Worm (Caenorhabditis elegans) whole organism, L1 larva: ENCODE results near the gene F46E10.18.
A peak's percentile ranks its signal among the peaks of the same experiment; 100 is the strongest.

ENCODE experiments used
- F16B12.6 ChIP-seq: fragments of 150-350 bp; optimal IDR thresholded peaks from 2 replicates; lab custom pipeline; 2014; ENCODE audit warnings: missing biosample characterization, missing genetic modification characterization
- aha-1 ChIP-seq: fragments of 150-350 bp; optimal IDR thresholded peaks from 2 replicates; lab custom pipeline; 2014; ENCODE audit warnings: missing biosample characterization, missing genetic modification characterization
- alr-1 ChIP-seq: fragments of 200-800 bp; sonication (Bioruptor generic); optimal IDR thresholded peaks from 2 replicates; lab custom pipeline; 2018; ENCODE audit warnings: borderline replicate concordance, mild to moderate bottlenecking, missing genetic modification characterization, missing compliant biosample characterization
- aly-2 ChIP-seq: fragments of 150-350 bp; optimal IDR thresholded peaks from 2 replicates; lab custom pipeline; 2014; ENCODE audit warnings: missing biosample characterization, missing genetic modification characterization
- ama-1 ChIP-seq: fragments of 150-350 bp; optimal IDR thresholded peaks from 2 replicates; lab custom pipeline; 2014
- blmp-1 ChIP-seq: fragments of 150-350 bp; optimal IDR thresholded peaks from 2 replicates; lab custom pipeline; 2014; ENCODE audit warnings: missing biosample characterization, missing genetic modification characterization
- ceh-8 ChIP-seq: fragments of 200-800 bp; sonication (Bioruptor generic); optimal IDR thresholded peaks from 2 replicates; lab custom pipeline; 2018; ENCODE audit warnings: mild to moderate bottlenecking, missing genetic modification characterization, moderate library complexity, missing compliant biosample characterization
- ceh-82 ChIP-seq, 3 experiments: fragments of 150-350 bp in 1 of 3; sonication (generic microtip) in 2 of 3; optimal IDR thresholded peaks; 2 replicates each; lab custom pipeline; 2014 to 2017; ENCODE audit warnings: missing biosample characterization in 3 of 3, missing genetic modification characterization in 3 of 3
- ceh-90 ChIP-seq: sonication (generic microtip); optimal IDR thresholded peaks from 2 replicates; lab custom pipeline; 2016; ENCODE audit warnings: missing genetic modification characterization, missing compliant biosample characterization
- ces-1 ChIP-seq: fragments of 150-350 bp; optimal IDR thresholded peaks from 2 replicates; lab custom pipeline; 2014; ENCODE audit warnings: missing biosample characterization, missing genetic modification reagents, missing genetic modification characterization
- dpl-1 ChIP-seq, 3 experiments: fragments of 150-350 bp in 2 of 3; sonication (generic microtip) in 1 of 3; optimal IDR thresholded peaks; 2 replicates each; lab custom pipeline; 2014 to 2017; ENCODE audit warnings: missing biosample characterization in 3 of 3, missing genetic modification characterization in 3 of 3, missing genetic modification reagents in 3 of 3
- efl-1 ChIP-seq, 4 experiments: fragments of 150-350 bp; optimal IDR thresholded peaks in 3 of 4; peaks in 1 of 4; 1 replicate in 1 of 4; 2 replicates in 3 of 4; lab custom pipeline; 2014; ENCODE audit warnings: missing biosample characterization in 2 of 4, missing genetic modification characterization in 2 of 4, missing genetic modification reagents in 2 of 4
- egl-13 ChIP-seq: sonication (generic microtip); optimal IDR thresholded peaks from 2 replicates; lab custom pipeline; 2016; ENCODE audit warnings: missing genotype, missing genetic modification reagents, missing genetic modification characterization, missing compliant biosample characterization
- elt-3 ChIP-seq, 6 experiments: fragments of 150-350 bp in 1 of 6; sonication (generic microtip); optimal IDR thresholded peaks; 2 replicates each; lab custom pipeline; 2017 to 2018; ENCODE audit warnings: missing biosample characterization in 6 of 6, missing genetic modification characterization in 6 of 6, inconsistent platforms in 1 of 6
- grh-1 ChIP-seq: fragments of 200-800 bp; sonication (Bioruptor generic); IDR thresholded peaks from 2 replicates; pipeline ENCODE4 v1.3.6; 2022; ENCODE audit warnings: missing genetic modification reagents, missing genetic modification characterization, missing compliant biosample characterization
- hlh-17 ChIP-seq: fragments of 200-800 bp; sonication (Bioruptor generic); optimal IDR thresholded peaks from 2 replicates; lab custom pipeline; 2018; ENCODE audit warnings: missing genetic modification characterization, mild to moderate bottlenecking, missing compliant biosample characterization, moderate library complexity, borderline replicate concordance
- hlh-4 ChIP-seq: sonication (generic microtip); optimal IDR thresholded peaks from 2 replicates; lab custom pipeline; 2016; ENCODE audit warnings: mild to moderate bottlenecking, missing genetic modification characterization, missing compliant biosample characterization
- jun-1 ChIP-seq: fragments of 150-350 bp; optimal IDR thresholded peaks from 2 replicates; lab custom pipeline; 2014; ENCODE audit warnings: missing biosample characterization, missing genetic modification reagents, missing genetic modification characterization
- lin-13 ChIP-seq: fragments of 150-350 bp; optimal IDR thresholded peaks from 2 replicates; lab custom pipeline; 2014; ENCODE audit warnings: missing biosample characterization, missing genetic modification reagents, missing genetic modification characterization
- lin-14 ChIP-seq: fragments of 200-800 bp; sonication (Bioruptor generic); optimal IDR thresholded peaks from 2 replicates; lab custom pipeline; 2018; ENCODE audit warnings: mild to moderate bottlenecking, missing genetic modification characterization, moderate library complexity, missing compliant biosample characterization
- lin-35 ChIP-seq, 2 experiments: fragments of 150-350 bp; optimal IDR thresholded peaks; 2 replicates each; lab custom pipeline; 2014; ENCODE audit warnings: missing biosample characterization in 2 of 2, missing genetic modification characterization in 2 of 2, missing genetic modification reagents in 2 of 2
- lir-3 ChIP-seq: sonication (generic microtip); optimal IDR thresholded peaks from 2 replicates; lab custom pipeline; 2016; ENCODE audit warnings: mild to moderate bottlenecking, missing genetic modification characterization, moderate library complexity, missing compliant biosample characterization; ENCODE audit not compliant: poor library complexity
- lsy-2 ChIP-seq, 2 experiments: fragments of 150-350 bp; optimal IDR thresholded peaks; 2 replicates each; lab custom pipeline; 2014; ENCODE audit warnings: missing biosample characterization in 2 of 2, missing genetic modification characterization in 2 of 2
- mab-9 ChIP-seq: fragments of 200-800 bp; sonication (Bioruptor generic); IDR thresholded peaks from 2 replicates; pipeline ENCODE4 v1.3.6; 2022; ENCODE audit warnings: missing genetic modification reagents, missing genetic modification characterization, missing compliant biosample characterization
- mdl-1 ChIP-seq, 2 experiments: fragments of 150-350 bp; optimal IDR thresholded peaks; 2 replicates each; lab custom pipeline; 2014 to 2017; ENCODE audit warnings: missing biosample characterization in 2 of 2, missing genetic modification characterization in 2 of 2, inconsistent platforms in 1 of 2
- mef-2 ChIP-seq: fragments of 150-350 bp; optimal IDR thresholded peaks from 2 replicates; lab custom pipeline; 2014; ENCODE audit warnings: missing biosample characterization, missing genetic modification characterization
- mep-1 ChIP-seq: fragments of 150-350 bp; optimal IDR thresholded peaks from 2 replicates; lab custom pipeline; 2014; ENCODE audit warnings: missing biosample characterization, missing genetic modification characterization
- nhr-11 ChIP-seq: fragments of 150-350 bp; optimal IDR thresholded peaks from 2 replicates; lab custom pipeline; 2014; ENCODE audit warnings: missing biosample characterization, missing genetic modification characterization
- nhr-28 ChIP-seq: fragments of 150-350 bp; optimal IDR thresholded peaks from 2 replicates; lab custom pipeline; 2014; ENCODE audit warnings: missing biosample characterization, missing genetic modification characterization
- nhr-77 ChIP-seq: fragments of 150-350 bp; optimal IDR thresholded peaks from 2 replicates; lab custom pipeline; 2014; ENCODE audit warnings: missing biosample characterization, missing genetic modification characterization
- nhr-85 ChIP-seq: sonication (generic microtip); peaks from one replicate; lab custom pipeline; 2016; ENCODE audit warnings: missing genetic modification characterization, inconsistent platforms, missing compliant biosample characterization
- nhr-90 ChIP-seq: sonication (generic microtip); optimal IDR thresholded peaks from 2 replicates; lab custom pipeline; 2016; ENCODE audit warnings: mild to moderate bottlenecking, missing genetic modification characterization, missing compliant biosample characterization; ENCODE audit not compliant: poor library complexity
- pag-3 ChIP-seq: sonication (generic microtip); optimal IDR thresholded peaks from 2 replicates; lab custom pipeline; 2017; ENCODE audit warnings: missing genetic modification characterization, mild to moderate bottlenecking, missing compliant biosample characterization, antibody characterized with exemption, borderline replicate concordance; ENCODE audit not compliant: insufficient read depth
- pqm-1 ChIP-seq: sonication (generic microtip); optimal IDR thresholded peaks from 3 replicates; lab custom pipeline; 2017; ENCODE audit warnings: missing biosample characterization, missing genetic modification characterization
- snpc-4 ChIP-seq: fragments of 150-350 bp; optimal IDR thresholded peaks from 2 replicates; lab custom pipeline; 2014; ENCODE audit warnings: missing biosample characterization, missing genetic modification characterization
- sup-37 ChIP-seq: fragments of 200-800 bp; sonication (Bioruptor generic); optimal IDR thresholded peaks from 2 replicates; lab custom pipeline; 2018; ENCODE audit warnings: mild to moderate bottlenecking, missing genetic modification characterization, missing compliant biosample characterization
- unc-130 ChIP-seq: fragments of 150-350 bp; optimal IDR thresholded peaks from 2 replicates; lab custom pipeline; 2017; ENCODE audit warnings: missing biosample characterization, missing genetic modification characterization, inconsistent platforms
- unc-30 ChIP-seq: sonication (generic microtip); optimal IDR thresholded peaks from 2 replicates; lab custom pipeline; 2017; ENCODE audit warnings: missing biosample characterization, missing genetic modification characterization
- unc-86 ChIP-seq: sonication (generic microtip); optimal IDR thresholded peaks from 2 replicates; lab custom pipeline; 2016; ENCODE audit warnings: missing genetic modification characterization, missing compliant biosample characterization
- vab-15 ChIP-seq: sonication (generic microtip); optimal IDR thresholded peaks from 2 replicates; lab custom pipeline; 2017; ENCODE audit warnings: missing genotype, mild to moderate bottlenecking, missing genetic modification characterization, missing compliant biosample characterization
- xbp-1 ChIP-seq: sonication (generic microtip); optimal IDR thresholded peaks from 2 replicates; lab custom pipeline; 2016; ENCODE audit warnings: missing genetic modification characterization, missing compliant biosample characterization
- ztf-4 ChIP-seq: fragments of 150-350 bp; optimal IDR thresholded peaks from 2 replicates; lab custom pipeline; 2014; ENCODE audit warnings: missing biosample characterization, missing genetic modification characterization

F46E10.18 gene

ce11 chrV:6517305-6518224 lies 3.3 kb upstream of the F46E10.18 start (continued):
- TF ChIP-seq nhr-77 (tag; lab: Kevin White, UChicago) (no peak), nhr-28 (tag; lab: Kevin White, UChicago) (no peak), unc-86 (tag; lab: Kevin White, UChicago) (no peak), ceh-82 (tag; optimal IDR thresholded peaks at IDR 0.05; lab: Kevin White, UChicago) (no peak), aha-1 (peak; percentile 49), pqm-1 (no peak), lin-14 (GFP tag; lab: Kevin White, UChicago) (peak; percentile 84), nhr-90 (tag; lab: Kevin White, UChicago) (peak; percentile 40), lin-35 (GFP tag; optimal IDR thresholded peaks at IDR 0.05; lab: Kevin White, UChicago) (peak; percentile 22 to 29), alr-1 (no peak), snpc-4 (tag; lab: Kevin White, UChicago) (no peak), mab-9 (GFP tag; lab: Robert Waterston, UW) (no peak), elt-3 (tag; optimal IDR thresholded peaks at IDR 0.05; lab: Kevin White, UChicago) (peak in 2 of 6 experiments; percentile 55 to 72), mef-2 (tag; lab: Kevin White, UChicago) (no peak), hlh-4 (tag; lab: Kevin White, UChicago) (no peak), sup-37 (GFP tag; lab: Kevin White, UChicago) (no peak), ztf-4 (peak; percentile 51), xbp-1 (tag; lab: Kevin White, UChicago) (no peak), blmp-1 (peak; percentile 82), mdl-1 (tag; optimal IDR thresholded peaks at IDR 0.05; lab: Kevin White, UChicago) (peak in 1 of 2 experiments; percentile 80), hlh-17 (GFP tag; lab: Kevin White, UChicago) (no peak), F16B12.6 (no peak), aly-2 (tag; lab: Kevin White, UChicago) (no peak), jun-1 (tag; lab: Kevin White, UChicago) (no peak), mep-1 (tag; lab: Kevin White, UChicago) (peak; percentile 57), egl-13 (tag; lab: Kevin White, UChicago) (no peak), unc-30 (no peak), pag-3 (tag; lab: Kevin White, UChicago) (peak; percentile 77), vab-15 (tag; lab: Kevin White, UChicago) (no peak), unc-130 (tag; lab: Kevin White, UChicago) (peak; percentile 8), ces-1 (GFP tag; lab: Kevin White, UChicago) (no peak), lsy-2 (tag; optimal IDR thresholded peaks at IDR 0.05; lab: Kevin White, UChicago) (peak; percentile 8 to 33), ceh-8 (GFP tag; lab: Kevin White, UChicago) (no peak), efl-1 (optimal IDR thresholded peaks at IDR 0.05; lab: Kevin White, UChicago) (no peak), efl-1 (GFP tag; optimal IDR thresholded peaks at IDR 0.05 in 1 of 2; lab: Kevin White, UChicago) (peak in 1 of 2 experiments; percentile 86), lir-3 (tag; lab: Kevin White, UChicago) (peak; percentile 5), dpl-1 (GFP tag; optimal IDR thresholded peaks at IDR 0.05; lab: Kevin White, UChicago) (no peak), grh-1 (no peak), nhr-85 (tag; lab: Kevin White, UChicago) (peak; percentile 88), nhr-11 (no peak), ceh-90 (no peak), lin-13 (GFP tag; lab: Kevin White, UChicago) (peak; percentile 17), ama-1 (lab: Kevin White, UChicago) (peak; percentile 31)
- TF ChIP-seq, all 84 proteins: peak for 26
